Fruit fly (Drosophila melanogaster) whole organism, prepupa: Measurements from ENCODE around the gene CG15754.

ENCODE experiments used
- CG6163 ChIP-seq: fragments of 200-800 bp; sonication (Bioruptor generic); IDR thresholded peaks from 3 replicates; pipeline ENCODE4 v1.3.6; 2022; ENCODE audit warnings: missing biosample characterization, missing genetic modification characterization
- Hr4 ChIP-seq: fragments of 200-800 bp; sonication (Bioruptor generic); optimal IDR thresholded peaks from 3 replicates; lab custom pipeline; 2016; ENCODE audit warnings: missing biosample characterization, missing genetic modification characterization
- dsx ChIP-seq: fragments of 200-800 bp; optimal IDR thresholded peaks from 3 replicates; lab custom pipeline; 2019; ENCODE audit warnings: missing biosample characterization, mild to moderate bottlenecking, missing genetic modification characterization, moderate library complexity; ENCODE audit not compliant: poor library complexity, severe bottlenecking

DNA sequence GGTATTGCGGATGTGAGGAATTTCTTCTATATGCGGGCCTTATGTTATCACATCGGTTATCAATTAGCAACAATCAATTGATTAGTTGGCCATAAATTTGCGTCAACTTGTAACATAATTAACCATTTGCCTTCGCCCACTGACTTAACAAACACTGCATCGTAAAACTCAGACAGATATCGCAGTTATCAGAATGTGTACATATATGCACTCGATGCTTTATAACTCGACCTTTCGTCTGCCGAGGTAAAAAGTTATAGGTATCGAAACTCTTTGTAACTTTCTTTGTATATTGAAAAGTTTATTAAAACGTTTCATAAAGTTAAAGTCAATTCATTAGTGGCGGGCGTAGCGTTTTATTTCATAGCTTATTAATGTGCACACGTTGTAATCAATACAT, 35.2 kb downstream of the CG15754 start:
- TF ChIP-seq dsx (no peak), CG6163 (GFP tag; lab: Robert Waterston, UW) (no peak), Hr4 (GFP tag; lab: Kevin White, UChicago) (no peak)
